Fruit fly (Drosophila melanogaster) whole organism, prepupa: ENCODE results near the gene CG10681.

Source experiments
- CG10669 ChIP-seq: fragments of 200-800 bp; sonication (Bioruptor generic); optimal IDR thresholded peaks from 3 replicates; lab custom pipeline; 2018; ENCODE audit warnings: missing biosample characterization, mild to moderate bottlenecking, missing genetic modification characterization, moderate library complexity
- CG7368 ChIP-seq: fragments of 200-800 bp; sonication (Bioruptor generic); optimal IDR thresholded peaks from 3 replicates; lab custom pipeline; 2016; ENCODE audit warnings: missing biosample characterization, missing genetic modification characterization
- Hr4 ChIP-seq: fragments of 200-800 bp; sonication (Bioruptor generic); optimal IDR thresholded peaks from 3 replicates; lab custom pipeline; 2016; ENCODE audit warnings: missing biosample characterization, missing genetic modification characterization
- Lpt ChIP-seq: fragments of 200-800 bp; sonication (Bioruptor generic); optimal IDR thresholded peaks from 3 replicates; lab custom pipeline; 2016; ENCODE audit warnings: missing biosample characterization, missing genetic modification characterization
- Smox ChIP-seq: fragments of 200-800 bp; sonication (Bioruptor generic); optimal IDR thresholded peaks from 3 replicates; lab custom pipeline; 2016; ENCODE audit warnings: missing biosample characterization, missing genetic modification characterization
- dac ChIP-seq: fragments of 200-800 bp; sonication (Bioruptor generic); optimal IDR thresholded peaks from 2 replicates; lab custom pipeline; 2017; ENCODE audit warnings: missing biosample characterization, mild to moderate bottlenecking, missing genetic modification characterization
- eg ChIP-seq: fragments of 200-800 bp; sonication (Bioruptor generic); IDR thresholded peaks from 3 replicates; pipeline ENCODE4 v1.3.6; 2022; ENCODE audit warnings: missing biosample characterization, missing genetic modification characterization
- spab ChIP-seq: fragments of 200-800 bp; sonication (Bioruptor generic); optimal IDR thresholded peaks from 2 replicates; lab custom pipeline; 2017; ENCODE audit warnings: missing biosample characterization, mild to moderate bottlenecking, missing genetic modification characterization, missing genetic modification reagents

- TF ChIP-seq Smox (no peak), dac (GFP tag; lab: Kevin White, UChicago) (no peak), CG7368 (GFP tag; lab: Kevin White, UChicago) (no peak), CG10669 (peak; percentile 54), Hr4 (GFP tag; lab: Kevin White, UChicago) (no peak), Lpt (GFP tag; lab: Kevin White, UChicago) (no peak), eg (GFP tag; lab: Robert Waterston, UW) (no peak), spab (GFP tag; lab: Kevin White, UChicago) (peak; percentile 33)
These were observed 46.3 kb upstream of the CG10681 start for dm6 chr3L:12455034-12455433.
